Fruit fly (Drosophila melanogaster) whole organism, embryonic: ENCODE data around the gene Fum1.

Experiments used
- B-H1 ChIP-seq: fragments of 200-800 bp; sonication (Bioruptor generic); IDR thresholded peaks from 3 replicates; pipeline ENCODE4 v1.3.6; 2022; ENCODE audit warnings: missing biosample characterization, missing genetic modification characterization
- CG10431 ChIP-seq: fragments of 200-800 bp; sonication (Bioruptor generic); optimal IDR thresholded peaks from 3 replicates; lab custom pipeline; 2018; ENCODE audit warnings: missing biosample characterization, mild to moderate bottlenecking, missing genetic modification characterization
- CG11085 ChIP-seq: fragments of 200-800 bp; sonication (Bioruptor generic); IDR thresholded peaks from 2 replicates; pipeline ENCODE4 v1.3.6; 2022; ENCODE audit warnings: missing biosample characterization, missing genetic modification characterization
- CG12236 ChIP-seq: fragments of 200-800 bp; sonication (Bioruptor generic); optimal IDR thresholded peaks from 2 replicates; lab custom pipeline; 2016; ENCODE audit warnings: missing biosample characterization, missing genetic modification characterization
- CG14050 ChIP-seq: fragments of 200-800 bp; sonication (Bioruptor generic); IDR thresholded peaks from 3 replicates; pipeline ENCODE4 v1.3.6; 2022; ENCODE audit warnings: missing biosample characterization, missing genetic modification characterization
- CG14441 ChIP-seq: fragments of 200-800 bp; sonication (Bioruptor generic); IDR thresholded peaks from 2 replicates; pipeline ENCODE4 v1.3.6; 2022; ENCODE audit warnings: missing biosample characterization, missing genetic modification characterization
- CG15011 ChIP-seq: fragments of 200-800 bp; sonication (Bioruptor generic); optimal IDR thresholded peaks from 3 replicates; lab custom pipeline; 2018; ENCODE audit warnings: missing biosample characterization, mild to moderate bottlenecking, missing genetic modification characterization
- CG15514 ChIP-seq: fragments of 200-800 bp; sonication (Bioruptor generic); optimal IDR thresholded peaks from 3 replicates; lab custom pipeline; 2017; ENCODE audit warnings: missing biosample characterization, missing genetic modification characterization, mild to moderate bottlenecking, moderate library complexity, missing genetic modification reagents
- CG15601 ChIP-seq: fragments of 200-800 bp; sonication (Bioruptor generic); optimal IDR thresholded peaks from 3 replicates; lab custom pipeline; 2019; ENCODE audit warnings: missing biosample characterization, mild to moderate bottlenecking, missing genetic modification characterization, moderate library complexity
- CG17186 ChIP-seq: fragments of 200-800 bp; sonication (Bioruptor generic); optimal IDR thresholded peaks from 3 replicates; lab custom pipeline; 2017; ENCODE audit warnings: missing biosample characterization, missing genetic modification reagents, missing genetic modification characterization
- CG18599 ChIP-seq: fragments of 200-800 bp; sonication (Bioruptor generic); optimal IDR thresholded peaks from 3 replicates; lab custom pipeline; 2017; ENCODE audit warnings: missing biosample characterization, missing genetic modification characterization, mild to moderate bottlenecking, moderate library complexity, missing genetic modification reagents
- CG2199 ChIP-seq: fragments of 200-800 bp; sonication (Bioruptor generic); IDR thresholded peaks from 3 replicates; pipeline ENCODE4 v1.3.6; 2022; ENCODE audit warnings: missing biosample characterization, missing genetic modification characterization
- CG2875 ChIP-seq: fragments of 200-800 bp; sonication (Bioruptor generic); optimal IDR thresholded peaks from 2 replicates; lab custom pipeline; 2017; ENCODE audit warnings: missing biosample characterization, mild to moderate bottlenecking, missing genetic modification characterization, missing genetic modification reagents
- CG31365 ChIP-seq: fragments of 200-800 bp; sonication (Bioruptor generic); optimal IDR thresholded peaks from 2 replicates; lab custom pipeline; 2018; ENCODE audit warnings: missing biosample characterization, mild to moderate bottlenecking, missing genetic modification characterization
- CG33213 ChIP-seq: fragments of 200-800 bp; sonication (Bioruptor generic); optimal IDR thresholded peaks from 3 replicates; lab custom pipeline; 2016; ENCODE audit warnings: missing biosample characterization, missing genetic modification characterization
- CG6813 ChIP-seq: fragments of 200-800 bp; sonication (Bioruptor generic); optimal IDR thresholded peaks from 2 replicates; lab custom pipeline; 2017; ENCODE audit warnings: missing biosample characterization, missing genetic modification characterization, mild to moderate bottlenecking, moderate library complexity, missing genetic modification reagents
- CG8765 ChIP-seq: fragments of 200-800 bp; sonication (Bioruptor generic); IDR thresholded peaks from 2 replicates; pipeline ENCODE4 v1.3.6; 2022; ENCODE audit warnings: missing biosample characterization, missing genetic modification characterization
- CG9817 ChIP-seq: fragments of 200-800 bp; sonication (Bioruptor generic); optimal IDR thresholded peaks from 2 replicates; lab custom pipeline; 2018; ENCODE audit warnings: missing biosample characterization, mild to moderate bottlenecking, missing genetic modification characterization, moderate library complexity
- D ChIP-seq, 2 experiments: fragments of 200-800 bp in 1 of 2; fragments of >200 bp in 1 of 2; sonication (Bioruptor generic) in 1 of 2; optimal IDR thresholded peaks; 2 replicates in 1 of 2; 3 replicates in 1 of 2; lab custom pipeline; 2017; ENCODE audit warnings: mild to moderate bottlenecking in 1 of 2, missing biosample characterization in 1 of 2, missing genetic modification characterization in 1 of 2, missing genetic modification reagents in 1 of 2
- Deaf1 ChIP-seq: fragments of 200-800 bp; optimal IDR thresholded peaks from 3 replicates; lab custom pipeline; 2019; ENCODE audit warnings: missing biosample characterization, mild to moderate bottlenecking, missing genetic modification characterization, moderate library complexity
- HmgZ ChIP-seq: fragments of 200-800 bp; sonication (Bioruptor generic); optimal IDR thresholded peaks from 2 replicates; lab custom pipeline; 2018; ENCODE audit warnings: missing biosample characterization, mild to moderate bottlenecking, missing genetic modification characterization
- Hr78 ChIP-seq, 2 experiments: fragments of 200-800 bp in 1 of 2; fragments of >200 bp in 1 of 2; sonication (Bioruptor generic) in 1 of 2; optimal IDR thresholded peaks; 2 replicates each; lab custom pipeline; 2017 to 2019; ENCODE audit warnings: missing biosample characterization in 2 of 2, missing genetic modification characterization in 2 of 2, mild to moderate bottlenecking in 1 of 2, moderate library complexity in 1 of 2
- Lim3 ChIP-seq: fragments of 200-800 bp; sonication (Bioruptor generic); IDR thresholded peaks from 2 replicates; pipeline ENCODE4 v1.3.6; 2022; ENCODE audit warnings: missing biosample characterization, missing genetic modification characterization
- MBD-R2 ChIP-seq: fragments of 200-800 bp; sonication (Bioruptor generic); IDR thresholded peaks from 2 replicates; pipeline ENCODE4 v1.3.6; 2022; ENCODE audit warnings: missing biosample characterization, missing genetic modification characterization
- Ravus ChIP-seq: fragments of 200-800 bp; sonication (Bioruptor generic); IDR thresholded peaks from 2 replicates; pipeline ENCODE4 v1.3.6; 2022; ENCODE audit warnings: missing biosample characterization, missing genetic modification characterization
- Rx ChIP-seq: fragments of 200-800 bp; sonication (Bioruptor generic); IDR thresholded peaks from 2 replicates; pipeline ENCODE4 v1.3.6; 2022; ENCODE audit warnings: missing biosample characterization, missing genetic modification characterization
- aop ChIP-seq: fragments of 200-800 bp; sonication (Bioruptor generic); IDR thresholded peaks from 2 replicates; pipeline ENCODE4 v1.3.6; 2022; ENCODE audit warnings: missing biosample characterization, missing genetic modification characterization
- bbx ChIP-seq: fragments of 200-800 bp; sonication (Bioruptor generic); IDR thresholded peaks from 2 replicates; pipeline ENCODE4 v1.3.6; 2022; ENCODE audit warnings: missing biosample characterization, missing genetic modification characterization; ENCODE audit not compliant: partially characterized antibody
- cato ChIP-seq: fragments of 200-800 bp; sonication (Bioruptor generic); optimal IDR thresholded peaks from 2 replicates; lab custom pipeline; 2016; ENCODE audit warnings: missing biosample characterization, missing genetic modification characterization, borderline replicate concordance
- corto ChIP-seq: fragments of 200-800 bp; sonication (Bioruptor generic); optimal IDR thresholded peaks from 2 replicates; lab custom pipeline; 2016; ENCODE audit warnings: missing biosample characterization, mild to moderate bottlenecking, missing genetic modification characterization, moderate library complexity
- croc ChIP-seq: fragments of 200-800 bp; sonication (Bioruptor generic); conservative IDR thresholded peaks from 3 replicates; pipeline ENCODE4 v1.3.6; 2022; ENCODE audit warnings: missing biosample characterization, missing genetic modification characterization
- dpn ChIP-seq, 2 experiments: fragments of 200-800 bp; sonication (Bioruptor generic); optimal IDR thresholded peaks; 3 replicates each; lab custom pipeline; 2016; ENCODE audit warnings: missing biosample characterization in 2 of 2, missing genetic modification characterization in 2 of 2
- fd3F ChIP-seq: fragments of 200-800 bp; sonication (Bioruptor generic); optimal IDR thresholded peaks from 2 replicates; lab custom pipeline; 2018; ENCODE audit warnings: missing biosample characterization, mild to moderate bottlenecking, missing genetic modification characterization, moderate library complexity
- gcm2 ChIP-seq: fragments of 200-800 bp; sonication (Bioruptor generic); optimal IDR thresholded peaks from 2 replicates; lab custom pipeline; 2016; ENCODE audit warnings: missing biosample characterization, missing genetic modification characterization
- gro ChIP-seq: fragments of 200-800 bp; sonication (Bioruptor generic); optimal IDR thresholded peaks from 2 replicates; lab custom pipeline; 2016; ENCODE audit warnings: missing biosample characterization, missing genetic modification characterization
- gsb-n ChIP-seq: fragments of 200-800 bp; sonication (Bioruptor generic); optimal IDR thresholded peaks from 3 replicates; lab custom pipeline; 2018; ENCODE audit warnings: missing biosample characterization, mild to moderate bottlenecking, missing genetic modification characterization
- gt ChIP-seq: fragments of 200-800 bp; sonication (Bioruptor generic); IDR thresholded peaks from 2 replicates; pipeline ENCODE4 v1.3.6; 2022; ENCODE audit warnings: missing biosample characterization, missing genetic modification characterization
- inv ChIP-seq: fragments of 200-800 bp; sonication (Bioruptor generic); IDR thresholded peaks from 2 replicates; pipeline ENCODE4 v1.3.6; 2022; ENCODE audit warnings: missing biosample characterization, missing genetic modification characterization; ENCODE audit not compliant: partially characterized antibody
- lilli ChIP-seq: fragments of 200-800 bp; sonication (Bioruptor generic); optimal IDR thresholded peaks from 3 replicates; lab custom pipeline; 2016; ENCODE audit warnings: missing biosample characterization, missing genetic modification characterization
- lmd ChIP-seq: fragments of 200-800 bp; sonication (Bioruptor generic); IDR thresholded peaks from 2 replicates; pipeline ENCODE4 v1.3.6; 2022; ENCODE audit warnings: missing biosample characterization, missing genetic modification characterization
- mirr ChIP-seq: fragments of 200-800 bp; sonication (Bioruptor generic); optimal IDR thresholded peaks from 3 replicates; lab custom pipeline; 2018; ENCODE audit warnings: missing biosample characterization, mild to moderate bottlenecking, missing genetic modification characterization
- nerfin-2 ChIP-seq: fragments of 200-800 bp; sonication (Bioruptor generic); IDR thresholded peaks from 2 replicates; pipeline ENCODE4 v1.3.6; 2022; ENCODE audit warnings: missing biosample characterization, missing genetic modification characterization; ENCODE audit not compliant: partially characterized antibody
- peb ChIP-seq: fragments of 200-800 bp; sonication (Bioruptor generic); IDR thresholded peaks from 2 replicates; pipeline ENCODE4 v1.3.6; 2022; ENCODE audit warnings: missing biosample characterization, missing genetic modification characterization
- pum ChIP-seq: fragments of 200-800 bp; sonication (Bioruptor generic); optimal IDR thresholded peaks from 2 replicates; lab custom pipeline; 2016; ENCODE audit warnings: missing biosample characterization, missing genetic modification characterization
- pzg ChIP-seq: fragments of 200-800 bp; sonication (Bioruptor generic); optimal IDR thresholded peaks from 3 replicates; lab custom pipeline; 2018; ENCODE audit warnings: missing biosample characterization, mild to moderate bottlenecking, missing genetic modification characterization, moderate library complexity
- sisA ChIP-seq: fragments of 200-800 bp; sonication (Bioruptor generic); IDR thresholded peaks from 2 replicates; pipeline ENCODE4 v1.3.6; 2022; ENCODE audit warnings: missing biosample characterization, missing genetic modification characterization
- sob ChIP-seq: fragments of 200-800 bp; sonication (Bioruptor generic); IDR thresholded peaks from 2 replicates; pipeline ENCODE4 v1.3.6; 2022; ENCODE audit warnings: missing biosample characterization, missing genetic modification characterization
- trem ChIP-seq: fragments of 200-800 bp; optimal IDR thresholded peaks from 3 replicates; lab custom pipeline; 2019; ENCODE audit warnings: missing biosample characterization, mild to moderate bottlenecking, missing genetic modification characterization, moderate library complexity
- ttk ChIP-seq: fragments of 200-800 bp; sonication (Bioruptor generic); IDR thresholded peaks from 2 replicates; pipeline ENCODE4 v2.1.2; 2022; ENCODE audit warnings: missing biosample characterization, missing genetic modification characterization
- zfh2 ChIP-seq: fragments of 200-800 bp; sonication (Bioruptor generic); optimal IDR thresholded peaks from 2 replicates; lab custom pipeline; 2016; ENCODE audit warnings: missing biosample characterization, missing genetic modification characterization

The Fum1 gene

DNA sequence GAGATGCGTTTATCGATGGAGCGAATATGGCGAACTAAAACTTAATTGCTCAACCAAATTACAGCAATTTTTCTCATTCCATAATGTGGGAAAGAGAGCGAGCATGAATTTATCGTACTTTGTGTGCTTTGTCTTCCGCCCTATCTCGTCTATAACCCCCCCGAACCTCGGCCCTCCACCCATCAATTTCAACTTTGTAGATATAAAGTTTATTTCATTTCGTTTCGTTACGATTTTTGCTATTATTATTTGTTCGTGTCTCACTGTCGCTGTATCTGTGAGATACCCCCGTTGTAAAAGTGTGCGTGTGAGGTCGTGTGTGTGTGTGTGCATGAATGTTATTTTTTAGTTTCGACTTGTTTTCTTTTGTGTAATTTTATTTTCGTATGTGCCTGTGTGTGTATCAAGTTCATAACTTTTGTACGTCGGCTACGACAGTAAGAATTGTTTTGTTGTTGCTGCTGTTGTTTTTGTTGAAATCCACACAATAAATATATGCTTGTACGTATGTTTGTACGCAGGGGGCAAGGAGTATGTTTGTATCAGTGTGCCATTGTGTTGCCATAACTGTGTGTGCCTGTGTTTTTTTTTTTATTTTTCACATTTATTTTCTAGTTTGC is 30.5 kb downstream of the Fum1 start (continued):
- no peak for TF ChIP-seq sisA (GFP tag; lab: Robert Waterston, UW)
- peak; percentile 91 for TF ChIP-seq mirr (GFP tag; lab: Kevin White, UChicago)
- TF ChIP-seq lmd = no peak
- no peak for TF ChIP-seq gsb-n (tag; lab: Kevin White, UChicago)
- no peak for TF ChIP-seq dpn (GFP tag; optimal IDR thresholded peaks at IDR 0.05; lab: Kevin White, UChicago)
- peak; percentile 22 for TF ChIP-seq CG15514 (GFP tag; lab: Kevin White, UChicago)
- TF ChIP-seq CG17186 (GFP tag; lab: Kevin White, UChicago) = no peak
- TF ChIP-seq CG15011 (GFP tag; lab: Kevin White, UChicago) = no peak
- TF ChIP-seq D (optimal IDR thresholded peaks at IDR 0.05; lab: Kevin White, UChicago) = no peak
- TF ChIP-seq D (GFP tag; optimal IDR thresholded peaks at IDR 0.05; lab: Kevin White, UChicago) = no peak
- TF ChIP-seq B-H1 (GFP tag; lab: Robert Waterston, UW) = no peak
- TF ChIP-seq pzg (GFP tag; lab: Kevin White, UChicago) = no peak
- TF ChIP-seq lilli = no peak
- TF ChIP-seq Hr78 (GFP tag; optimal IDR thresholded peaks at IDR 0.05; lab: Kevin White, UChicago) = no peak
- TF ChIP-seq Deaf1 (tag; lab: Kevin White, UChicago) = peak; percentile 16
- no peak for TF ChIP-seq peb (GFP tag; lab: Robert Waterston, UW)
- TF ChIP-seq aop (GFP tag; lab: Robert Waterston, UW) = no peak
- TF ChIP-seq CG2199 = no peak
- TF ChIP-seq Rx (GFP tag; lab: Robert Waterston, UW) = no peak
- TF ChIP-seq gt (GFP tag; lab: Robert Waterston, UW) = no peak
- no peak for TF ChIP-seq CG14050
- TF ChIP-seq zfh2 = no peak
- no peak for TF ChIP-seq CG8765 (GFP tag; lab: Robert Waterston, UW)
- TF ChIP-seq HmgZ (tag; lab: Kevin White, UChicago) = no peak
- no peak for TF ChIP-seq MBD-R2 (GFP tag; lab: Robert Waterston, UW)
- no peak for TF ChIP-seq gro
- no peak for TF ChIP-seq CG15601
- TF ChIP-seq croc (GFP tag; lab: Robert Waterston, UW) = no peak
- TF ChIP-seq fd3F (GFP tag; lab: Kevin White, UChicago) = no peak
- TF ChIP-seq cato (GFP tag; lab: Kevin White, UChicago) = no peak
- TF ChIP-seq inv = no peak
- TF ChIP-seq gcm2 = no peak
- peak; percentile 80 for TF ChIP-seq CG14441 (GFP tag; lab: Robert Waterston, UW)
- TF ChIP-seq nerfin-2 (GFP tag; lab: Robert Waterston, UW) = no peak
- TF ChIP-seq CG12236 (GFP tag; lab: Kevin White, UChicago) = no peak
- TF ChIP-seq trem (tag; lab: Kevin White, UChicago) = no peak
- TF ChIP-seq CG10431 (GFP tag; lab: Kevin White, UChicago) = no peak
- no peak for TF ChIP-seq CG11085 (GFP tag; lab: Robert Waterston, UW)
- TF ChIP-seq CG18599 (GFP tag; lab: Kevin White, UChicago) = no peak
- no peak for TF ChIP-seq CG33213 (GFP tag; lab: Kevin White, UChicago)
- TF ChIP-seq Ravus (GFP tag; lab: Robert Waterston, UW) = no peak
- no peak for TF ChIP-seq corto (GFP tag; lab: Kevin White, UChicago)
- no peak for TF ChIP-seq CG31365 (tag; lab: Kevin White, UChicago)
- no peak for TF ChIP-seq Lim3 (GFP tag; lab: Robert Waterston, UW)
- no peak for TF ChIP-seq ttk (GFP tag; lab: Robert Waterston, UW)
- no peak for TF ChIP-seq CG6813 (GFP tag; lab: Kevin White, UChicago)
- TF ChIP-seq bbx (GFP tag; lab: Robert Waterston, UW) = no peak
- no peak for TF ChIP-seq CG9817 (tag; lab: Kevin White, UChicago)
- TF ChIP-seq CG2875 (GFP tag; lab: Kevin White, UChicago) = no peak
- no peak for TF ChIP-seq pum
- no peak for TF ChIP-seq sob (GFP tag; lab: Robert Waterston, UW)
